Worm (Caenorhabditis elegans): ENCODE data around the gene K07E3.2.

DNA sequence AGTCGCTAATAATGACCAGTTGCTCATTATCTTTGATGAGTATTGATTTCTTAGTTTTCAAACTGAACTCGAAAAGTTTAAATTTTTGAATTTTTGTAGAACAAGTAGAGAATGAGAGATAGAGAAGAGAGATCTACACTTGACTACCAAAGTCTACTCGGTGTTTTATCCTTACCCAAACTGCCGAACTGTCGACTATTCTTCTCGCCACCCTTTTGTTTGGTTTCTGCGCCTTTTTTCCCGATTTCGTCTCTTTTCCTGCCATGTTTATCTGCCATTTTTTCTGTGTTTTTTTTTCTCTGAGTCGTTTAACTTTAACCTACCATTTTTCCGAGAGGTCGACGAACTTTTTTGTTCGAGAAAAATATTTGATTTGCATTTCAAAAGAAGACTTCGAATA is 19.1 kb downstream of the K07E3.2 start, which contains the start of gene C02B8.12:
- TF ChIP-seq lin-35 (GFP tag; optimal IDR thresholded peaks at IDR 0.05) (no peak), pha-4 (tag; optimal IDR thresholded peaks at IDR 0.05) (no peak), B0336.3 (GFP tag; IDR thresholded peaks at IDR 0.05) (no peak), ets-4 (GFP tag; optimal IDR thresholded peaks at IDR 0.05) (no peak), zim-3 (tag; optimal IDR thresholded peaks at IDR 0.05) (no peak), cebp-1 (GFP tag; IDR thresholded peaks at IDR 0.05) (no peak), cebp-1 (tag; optimal IDR thresholded peaks at IDR 0.05) (no peak), dpl-1 (GFP tag; optimal IDR thresholded peaks at IDR 0.05) (no peak), F22D6.2 (tag; optimal IDR thresholded peaks at IDR 0.05) (no peak), lsl-1 (GFP tag; optimal IDR thresholded peaks at IDR 0.05) (no peak), snpc-4 (GFP tag; optimal IDR thresholded peaks at IDR 0.05) (no peak), snpc-4 (tag; optimal IDR thresholded peaks at IDR 0.05) (no peak), Y95B8A.8 (GFP tag; IDR thresholded peaks at IDR 0.05) (no peak), F10E7.11 (tag; optimal IDR thresholded peaks at IDR 0.05) (no peak)
